Worm (Caenorhabditis elegans): Measurements from ENCODE around the gene T01B7.13.
A peak's percentile ranks its signal among the peaks of the same experiment; 100 is the strongest.

The T01B7.13 gene

ce11 chrII:8707024-8707423 is 8.2 kb upstream of the T01B7.13 start, which contains the start of gene cup-16:
Gene cup-16 (plus strand): TSS chrII:8707155.
- TF ChIP-seq rnt-1 (tag; optimal IDR thresholded peaks at IDR 0.05) (peak; percentile 78), lin-14 (GFP tag; optimal IDR thresholded peaks at IDR 0.05) (peak; percentile 80), nhr-71 (tag; optimal IDR thresholded peaks at IDR 0.05) (peak; percentile 79), alr-1 (tag; optimal IDR thresholded peaks at IDR 0.05; ENCODE audit: borderline replicate concordance) (no peak), nhr-20 (tag; optimal IDR thresholded peaks at IDR 0.05) (peak; percentile 14), lin-39 (tag; optimal IDR thresholded peaks at IDR 0.05) (peak; percentile 65), lsy-2 (tag; optimal IDR thresholded peaks at IDR 0.05) (peak; percentile 20 to 50), unc-98 (GFP tag; IDR thresholded peaks at IDR 0.05) (no peak), snu-23 (GFP tag; optimal IDR thresholded peaks at IDR 0.05) (peak; percentile 14), efl-1 (optimal IDR thresholded peaks at IDR 0.05) (no peak), efl-1 (GFP tag; optimal IDR thresholded peaks at IDR 0.05 in 1 of 2) (peak in 1 of 2 experiments; percentile 88), sox-4 (tag; optimal IDR thresholded peaks at IDR 0.05) (no peak)

DNA sequence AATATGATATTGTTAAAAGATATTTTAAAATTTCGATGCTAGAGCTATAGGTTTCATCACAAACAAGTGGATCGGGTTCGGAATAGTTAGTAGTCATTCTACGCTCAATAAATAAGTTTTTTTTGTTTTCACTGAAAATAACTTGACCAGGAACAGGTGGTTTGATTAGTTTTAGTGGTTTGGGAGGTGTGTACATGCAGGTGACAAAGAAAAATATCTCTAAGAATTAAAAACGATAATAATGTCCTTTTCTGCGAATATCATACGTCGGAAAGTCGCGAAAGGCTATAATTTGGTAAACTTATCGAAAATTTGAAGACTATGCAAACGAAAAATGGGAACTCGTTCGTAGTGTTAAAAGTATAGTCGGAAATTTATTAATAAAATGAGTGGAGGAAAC is 4.9 kb upstream of the T01B7.13 start, which contains the start of gene srg-15:
TSS of gene srg-15 (minus strand) at position 101 of the 400 bp plus-strand sequence.
- peak; percentile 26 for TF ChIP-seq nhr-71 (tag; optimal IDR thresholded peaks at IDR 0.05)
- no peak for TF ChIP-seq egl-27 (tag; optimal IDR thresholded peaks at IDR 0.05)
- TF ChIP-seq pqm-1 (tag; optimal IDR thresholded peaks at IDR 0.05), result no peak
- no peak for TF ChIP-seq dpl-1 (GFP tag; optimal IDR thresholded peaks at IDR 0.05)
- TF ChIP-seq fkh-4 (tag; optimal IDR thresholded peaks at IDR 0.05; ENCODE audit: borderline replicate concordance), result no peak
- peak; percentile 25 for TF ChIP-seq nhr-47 (tag; optimal IDR thresholded peaks at IDR 0.05)
- no peak for TF ChIP-seq ceh-8 (GFP tag; optimal IDR thresholded peaks at IDR 0.05)
- no peak for TF ChIP-seq hlh-4 (tag; optimal IDR thresholded peaks at IDR 0.05)
- TF ChIP-seq alr-1 (tag; optimal IDR thresholded peaks at IDR 0.05; ENCODE audit: borderline replicate concordance), result no peak
- no peak for TF ChIP-seq C34B4.2 (tag; optimal IDR thresholded peaks at IDR 0.05)
- TF ChIP-seq C04F5.9 (tag; optimal IDR thresholded peaks at IDR 0.05), result no peak
- TF ChIP-seq fos-1 (tag; optimal IDR thresholded peaks at IDR 0.05), result no peak
- TF ChIP-seq fkh-8 (tag; optimal IDR thresholded peaks at IDR 0.05), result peak; percentile 56
- TF ChIP-seq unc-30 (tag; optimal IDR thresholded peaks at IDR 0.05), result no peak
- TF ChIP-seq nhr-84 (tag; optimal IDR thresholded peaks at IDR 0.05), result no peak
- TF ChIP-seq unc-130 (tag; optimal IDR thresholded peaks at IDR 0.05), result no peak
- TF ChIP-seq mdl-1 (tag; optimal IDR thresholded peaks at IDR 0.05), result no peak
- no peak for TF ChIP-seq nhr-85 (tag)
- no peak for TF ChIP-seq rnt-1 (tag; optimal IDR thresholded peaks at IDR 0.05)
- no peak for TF ChIP-seq ets-5 (GFP tag; IDR thresholded peaks at IDR 0.05)
- no peak for TF ChIP-seq jun-1 (tag; optimal IDR thresholded peaks at IDR 0.05)
- TF ChIP-seq unc-62 (GFP tag; optimal IDR thresholded peaks at IDR 0.05), result no peak
- TF ChIP-seq lin-39 (tag; optimal IDR thresholded peaks at IDR 0.05), result no peak
- no peak for TF ChIP-seq F16B12.6 (tag; optimal IDR thresholded peaks at IDR 0.05)

ce11 chrII:8716231-8716878 is 1.2 kb downstream of the T01B7.13 start, which contains the start of the genes cyn-11 and T01B7.5:
Gene cyn-11 (minus strand): TSS chrII:8716281.
Gene T01B7.5 (plus strand): TSS chrII:8716828.
- TF ChIP-seq egl-13 (tag; optimal IDR thresholded peaks at IDR 0.05) (no peak), lsy-2 (tag; optimal IDR thresholded peaks at IDR 0.05) (peak; percentile 27 to 54), tlp-1 (tag; optimal IDR thresholded peaks at IDR 0.05) (no peak), sptf-1 (tag; optimal IDR thresholded peaks at IDR 0.05) (no peak), aly-2 (tag; optimal IDR thresholded peaks at IDR 0.05) (no peak), ceh-82 (tag; optimal IDR thresholded peaks at IDR 0.05) (peak in 1 of 3 experiments; percentile 18), ceh-8 (GFP tag; optimal IDR thresholded peaks at IDR 0.05) (no peak), ztf-4 (tag; optimal IDR thresholded peaks at IDR 0.05) (no peak), nhr-71 (tag; optimal IDR thresholded peaks at IDR 0.05) (peak; percentile 23), C04F5.9 (tag; optimal IDR thresholded peaks at IDR 0.05) (no peak), pqm-1 (tag; optimal IDR thresholded peaks at IDR 0.05) (no peak), zag-1 (tag; optimal IDR thresholded peaks at IDR 0.05) (no peak), elt-2 (tag; optimal IDR thresholded peaks at IDR 0.05) (no peak), nhr-90 (tag; optimal IDR thresholded peaks at IDR 0.05; ENCODE audit: poor library complexity) (no peak), lin-14 (GFP tag; optimal IDR thresholded peaks at IDR 0.05) (no peak), nhr-19 (GFP tag; conservative IDR thresholded peaks at IDR 0.05) (0 out of 2 replicates have a peak, but pooled peaks have one; percentile 20), unc-30 (tag; optimal IDR thresholded peaks at IDR 0.05) (no peak), snpc-4 (tag; optimal IDR thresholded peaks at IDR 0.05) (no peak), hlh-4 (tag; optimal IDR thresholded peaks at IDR 0.05) (no peak), nhr-85 (tag) (no peak), lin-39 (tag; optimal IDR thresholded peaks at IDR 0.05) (no peak), nhr-47 (tag; optimal IDR thresholded peaks at IDR 0.05) (peak; percentile 4), fkh-8 (tag; optimal IDR thresholded peaks at IDR 0.05) (no peak), lir-3 (tag; optimal IDR thresholded peaks at IDR 0.05; ENCODE audit: poor library complexity) (no peak), fkh-10 (GFP tag; optimal IDR thresholded peaks at IDR 0.05) (no peak), vab-15 (tag; optimal IDR thresholded peaks at IDR 0.05) (no peak), egl-27 (tag; optimal IDR thresholded peaks at IDR 0.05) (no peak), nhr-77 (tag; optimal IDR thresholded peaks at IDR 0.05) (no peak)

Data from whole organism, L1 larva.